Worm (Caenorhabditis elegans): ENCODE results near the gene D2096.7.

DNA sequence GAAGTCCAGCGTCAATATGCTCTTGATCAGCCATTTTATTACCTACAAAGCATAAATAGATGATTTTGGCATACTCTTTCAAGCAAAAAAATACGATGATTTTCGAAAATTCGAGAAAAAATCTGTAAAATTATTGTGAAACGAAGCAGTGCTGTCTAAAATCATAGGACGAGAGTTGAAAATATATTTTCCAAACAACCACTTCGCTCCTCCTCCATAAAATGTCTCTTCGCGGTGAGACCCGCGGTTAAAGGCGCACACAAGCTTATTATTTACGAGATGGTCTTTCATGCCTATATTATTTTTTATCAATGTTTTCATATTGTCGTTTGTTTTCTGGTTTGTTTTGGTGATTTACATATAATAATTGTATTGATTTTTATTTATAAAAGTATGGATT, 1.8 kb upstream of the D2096.7 start, which contains the start of gene nap-1:
- TF ChIP-seq nhr-6 (tag; optimal IDR thresholded peaks at IDR 0.05) (no peak), ama-1 (optimal IDR thresholded peaks at IDR 0.05) (no peak), lin-39 (tag; optimal IDR thresholded peaks at IDR 0.05) (no peak), nhr-11 (tag; optimal IDR thresholded peaks at IDR 0.05) (no peak), alr-1 (tag; optimal IDR thresholded peaks at IDR 0.05) (no peak), lin-13 (GFP tag; optimal IDR thresholded peaks at IDR 0.05) (peak; percentile 63)

All from whole organism, L2 larva.